Worm (Caenorhabditis elegans): ENCODE results near the gene M142.5.

ce11 chrIII:10914971-10915370 lies 16.0 kb upstream of the M142.5 start:
- TF ChIP-seq ama-1 (optimal IDR thresholded peaks at IDR 0.05) (no peak), mbf-1 (tag; optimal IDR thresholded peaks at IDR 0.05) (no peak), snpc-4 (tag; optimal IDR thresholded peaks at IDR 0.05) (no peak), lsy-2 (tag; optimal IDR thresholded peaks at IDR 0.05) (no peak), aly-2 (tag; optimal IDR thresholded peaks at IDR 0.05) (no peak), nhr-6 (tag; optimal IDR thresholded peaks at IDR 0.05) (no peak), unc-39 (tag; optimal IDR thresholded peaks at IDR 0.05) (no peak), lin-11 (tag; optimal IDR thresholded peaks at IDR 0.05) (no peak)

Data from whole organism, L2 larva.